Fruit fly (Drosophila melanogaster) whole organism, prepupa: ENCODE measurements around the gene Sfxn2.

Experiments used
- Blimp-1 ChIP-seq: fragments of 200-800 bp; sonication (Bioruptor generic); optimal IDR thresholded peaks from 3 replicates; lab custom pipeline; 2017; ENCODE audit warnings: missing biosample characterization, missing genetic modification characterization, mild to moderate bottlenecking, moderate library complexity, missing genetic modification reagents
- CG10631 ChIP-seq: fragments of 200-800 bp; sonication (Bioruptor generic); optimal IDR thresholded peaks from 2 replicates; lab custom pipeline; 2016; ENCODE audit warnings: missing biosample characterization, missing genetic modification characterization
- CG10669 ChIP-seq: fragments of 200-800 bp; sonication (Bioruptor generic); optimal IDR thresholded peaks from 3 replicates; lab custom pipeline; 2018; ENCODE audit warnings: missing biosample characterization, mild to moderate bottlenecking, missing genetic modification characterization, moderate library complexity
- CG11294 ChIP-seq: fragments of 200-800 bp; sonication (Bioruptor generic); IDR thresholded peaks from 2 replicates; pipeline ENCODE4 v1.3.6; 2022; ENCODE audit warnings: missing biosample characterization, missing genetic modification characterization
- CG11762 ChIP-seq: fragments of 200-800 bp; sonication (Bioruptor generic); optimal IDR thresholded peaks from 3 replicates; lab custom pipeline; 2016; ENCODE audit warnings: missing biosample characterization, missing genetic modification characterization; ENCODE audit not compliant: insufficient read depth
- CG11902 ChIP-seq: fragments of 200-800 bp; sonication (Bioruptor generic); optimal IDR thresholded peaks from 3 replicates; lab custom pipeline; 2016; ENCODE audit warnings: missing biosample characterization, missing genetic modification characterization
- CG15336 ChIP-seq: fragments of 200-800 bp; sonication (Bioruptor generic); IDR thresholded peaks from 2 replicates; pipeline ENCODE4 v1.3.6; 2022; ENCODE audit warnings: missing biosample characterization, missing genetic modification characterization
- CG1621 ChIP-seq: fragments of 200-800 bp; sonication (Bioruptor generic); optimal IDR thresholded peaks from 3 replicates; lab custom pipeline; 2018; ENCODE audit warnings: missing biosample characterization, mild to moderate bottlenecking, missing genetic modification characterization
- CG16779 ChIP-seq: fragments of 200-800 bp; sonication (Bioruptor generic); optimal IDR thresholded peaks from 3 replicates; lab custom pipeline; 2017; ENCODE audit warnings: missing biosample characterization, mild to moderate bottlenecking, missing genetic modification characterization
- CG3032 ChIP-seq: fragments of 200-800 bp; optimal IDR thresholded peaks from 2 replicates; lab custom pipeline; 2019; ENCODE audit warnings: missing biosample characterization, mild to moderate bottlenecking, missing genetic modification characterization, moderate library complexity
- CG31627 ChIP-seq: fragments of 200-800 bp; sonication (Bioruptor generic); optimal IDR thresholded peaks from 3 replicates; lab custom pipeline; 2016; ENCODE audit warnings: missing biosample characterization, missing genetic modification characterization
- CG32006 ChIP-seq: fragments of 200-800 bp; sonication (Bioruptor generic); optimal IDR thresholded peaks from 3 replicates; lab custom pipeline; 2017; ENCODE audit warnings: missing biosample characterization, mild to moderate bottlenecking, missing genetic modification characterization
- CG3919 ChIP-seq: fragments of 200-800 bp; sonication (Bioruptor generic); optimal IDR thresholded peaks from 3 replicates; lab custom pipeline; 2016; ENCODE audit warnings: missing biosample characterization, missing genetic modification characterization
- CG4318 ChIP-seq: fragments of 200-800 bp; sonication (Bioruptor generic); optimal IDR thresholded peaks from 3 replicates; lab custom pipeline; 2017; ENCODE audit warnings: missing biosample characterization, mild to moderate bottlenecking, missing genetic modification characterization
- CG6163 ChIP-seq: fragments of 200-800 bp; sonication (Bioruptor generic); IDR thresholded peaks from 3 replicates; pipeline ENCODE4 v1.3.6; 2022; ENCODE audit warnings: missing biosample characterization, missing genetic modification characterization
- CG6808 ChIP-seq: fragments of 200-800 bp; sonication (Bioruptor generic); optimal IDR thresholded peaks from 3 replicates; lab custom pipeline; 2017; ENCODE audit warnings: missing biosample characterization, missing genetic modification characterization, mild to moderate bottlenecking, moderate library complexity, missing genetic modification reagents
- CG6854 ChIP-seq: fragments of 200-800 bp; sonication (Bioruptor generic); optimal IDR thresholded peaks from 2 replicates; lab custom pipeline; 2017; ENCODE audit warnings: missing biosample characterization, mild to moderate bottlenecking, missing genetic modification characterization
- CG7368 ChIP-seq: fragments of 200-800 bp; sonication (Bioruptor generic); optimal IDR thresholded peaks from 3 replicates; lab custom pipeline; 2016; ENCODE audit warnings: missing biosample characterization, missing genetic modification characterization
- CG8119 ChIP-seq: fragments of 200-800 bp; sonication (Bioruptor generic); IDR thresholded peaks from 3 replicates; pipeline ENCODE4 v1.3.6; 2022; ENCODE audit warnings: missing biosample characterization, missing genetic modification characterization
- CG8319 ChIP-seq: fragments of 200-800 bp; sonication (Bioruptor generic); optimal IDR thresholded peaks from 3 replicates; lab custom pipeline; 2016; ENCODE audit warnings: missing biosample characterization, missing genetic modification characterization
- CG8632 ChIP-seq: fragments of 200-800 bp; sonication (Bioruptor generic); optimal IDR thresholded peaks from 3 replicates; lab custom pipeline; 2016; ENCODE audit warnings: missing biosample characterization, missing genetic modification characterization
- Eip75B ChIP-seq: fragments of 200-800 bp; sonication (Bioruptor generic); optimal IDR thresholded peaks from 3 replicates; lab custom pipeline; 2016; ENCODE audit warnings: missing biosample characterization, missing genetic modification characterization
- Eip78C ChIP-seq: fragments of 200-800 bp; sonication (Bioruptor generic); peaks from one replicate; lab custom pipeline; 2016; ENCODE audit warnings: missing biosample characterization, missing genetic modification characterization
- Eip93F ChIP-seq: fragments of 200-800 bp; sonication (Bioruptor generic); optimal IDR thresholded peaks from 2 replicates; lab custom pipeline; 2016; ENCODE audit warnings: missing biosample characterization, mild to moderate bottlenecking, missing genetic modification characterization
- Ets21C ChIP-seq: fragments of 200-800 bp; sonication (Bioruptor generic); optimal IDR thresholded peaks from 3 replicates; lab custom pipeline; 2016; ENCODE audit warnings: missing biosample characterization, missing genetic modification characterization
- Gug ChIP-seq: fragments of 200-800 bp; sonication (Bioruptor generic); IDR thresholded peaks from 2 replicates; pipeline ENCODE4 v1.3.6; 2022; ENCODE audit warnings: missing biosample characterization, missing genetic modification characterization
- Hr38 ChIP-seq: sonication (Bioruptor generic); optimal IDR thresholded peaks from 2 replicates; lab custom pipeline; 2016; ENCODE audit warnings: missing biosample characterization, missing genetic modification characterization
- Hr39 ChIP-seq: fragments of 200-800 bp; sonication (Bioruptor generic); optimal IDR thresholded peaks from 2 replicates; lab custom pipeline; 2016; ENCODE audit warnings: missing biosample characterization, missing genetic modification characterization
- Hr4 ChIP-seq: fragments of 200-800 bp; sonication (Bioruptor generic); optimal IDR thresholded peaks from 3 replicates; lab custom pipeline; 2016; ENCODE audit warnings: missing biosample characterization, missing genetic modification characterization
- Lpt ChIP-seq: fragments of 200-800 bp; sonication (Bioruptor generic); optimal IDR thresholded peaks from 3 replicates; lab custom pipeline; 2016; ENCODE audit warnings: missing biosample characterization, missing genetic modification characterization
- Met ChIP-seq: fragments of 200-800 bp; sonication (Bioruptor generic); optimal IDR thresholded peaks from 3 replicates; lab custom pipeline; 2016; ENCODE audit warnings: missing biosample characterization, missing genetic modification characterization
- OdsH ChIP-seq: fragments of 200-800 bp; sonication (Bioruptor generic); optimal IDR thresholded peaks from 3 replicates; lab custom pipeline; 2016; ENCODE audit warnings: missing biosample characterization, missing genetic modification characterization
- Sox102F ChIP-seq: fragments of 200-800 bp; sonication (Bioruptor generic); optimal IDR thresholded peaks from 2 replicates; lab custom pipeline; 2016; ENCODE audit warnings: missing biosample characterization, mild to moderate bottlenecking, missing genetic modification characterization
- Sox15 ChIP-seq: fragments of 200-800 bp; sonication (Bioruptor generic); optimal IDR thresholded peaks from 3 replicates; lab custom pipeline; 2016; ENCODE audit warnings: missing biosample characterization, missing genetic modification characterization
- achi ChIP-seq: fragments of 200-800 bp; sonication (Bioruptor generic); optimal IDR thresholded peaks from 3 replicates; lab custom pipeline; 2016; ENCODE audit warnings: missing biosample characterization, missing genetic modification characterization
- acj6 ChIP-seq: fragments of 200-800 bp; sonication (Bioruptor generic); optimal IDR thresholded peaks from 3 replicates; lab custom pipeline; 2016; ENCODE audit warnings: missing biosample characterization, missing genetic modification characterization
- cyc ChIP-seq: fragments of 200-800 bp; sonication (Bioruptor generic); optimal IDR thresholded peaks from 3 replicates; lab custom pipeline; 2016; ENCODE audit warnings: missing biosample characterization, missing genetic modification characterization
- dac ChIP-seq: fragments of 200-800 bp; sonication (Bioruptor generic); optimal IDR thresholded peaks from 2 replicates; lab custom pipeline; 2017; ENCODE audit warnings: missing biosample characterization, mild to moderate bottlenecking, missing genetic modification characterization
- dsx ChIP-seq: fragments of 200-800 bp; optimal IDR thresholded peaks from 3 replicates; lab custom pipeline; 2019; ENCODE audit warnings: missing biosample characterization, mild to moderate bottlenecking, missing genetic modification characterization, moderate library complexity; ENCODE audit not compliant: poor library complexity, severe bottlenecking
- eg ChIP-seq: fragments of 200-800 bp; sonication (Bioruptor generic); IDR thresholded peaks from 3 replicates; pipeline ENCODE4 v1.3.6; 2022; ENCODE audit warnings: missing biosample characterization, missing genetic modification characterization
- esn ChIP-seq: fragments of 200-800 bp; sonication (Bioruptor generic); optimal IDR thresholded peaks from 2 replicates; lab custom pipeline; 2016; ENCODE audit warnings: missing biosample characterization, mild to moderate bottlenecking, missing genetic modification characterization, moderate library complexity
- fd59A ChIP-seq: fragments of 200-800 bp; sonication (Bioruptor generic); optimal IDR thresholded peaks from 2 replicates; lab custom pipeline; 2017; ENCODE audit warnings: missing biosample characterization, mild to moderate bottlenecking, missing genetic modification characterization, missing genetic modification reagents
- salr ChIP-seq, 2 experiments: fragments of 200-800 bp; sonication (Bioruptor generic); optimal IDR thresholded peaks; 3 replicates each; lab custom pipeline; 2016 to 2018; ENCODE audit warnings: missing biosample characterization in 2 of 2, missing genetic modification characterization in 2 of 2, mild to moderate bottlenecking in 1 of 2
- spab ChIP-seq: fragments of 200-800 bp; sonication (Bioruptor generic); optimal IDR thresholded peaks from 2 replicates; lab custom pipeline; 2017; ENCODE audit warnings: missing biosample characterization, mild to moderate bottlenecking, missing genetic modification characterization, missing genetic modification reagents
- svp ChIP-seq: fragments of 200-800 bp; sonication (Bioruptor generic); peaks from one replicate; lab custom pipeline; 2016; ENCODE audit warnings: missing biosample characterization, missing genetic modification characterization
- vri ChIP-seq: fragments of 200-800 bp; sonication (Bioruptor generic); optimal IDR thresholded peaks from 3 replicates; lab custom pipeline; 2016; ENCODE audit warnings: missing biosample characterization, mild to moderate bottlenecking, missing genetic modification characterization

The Sfxn2 gene

DNA sequence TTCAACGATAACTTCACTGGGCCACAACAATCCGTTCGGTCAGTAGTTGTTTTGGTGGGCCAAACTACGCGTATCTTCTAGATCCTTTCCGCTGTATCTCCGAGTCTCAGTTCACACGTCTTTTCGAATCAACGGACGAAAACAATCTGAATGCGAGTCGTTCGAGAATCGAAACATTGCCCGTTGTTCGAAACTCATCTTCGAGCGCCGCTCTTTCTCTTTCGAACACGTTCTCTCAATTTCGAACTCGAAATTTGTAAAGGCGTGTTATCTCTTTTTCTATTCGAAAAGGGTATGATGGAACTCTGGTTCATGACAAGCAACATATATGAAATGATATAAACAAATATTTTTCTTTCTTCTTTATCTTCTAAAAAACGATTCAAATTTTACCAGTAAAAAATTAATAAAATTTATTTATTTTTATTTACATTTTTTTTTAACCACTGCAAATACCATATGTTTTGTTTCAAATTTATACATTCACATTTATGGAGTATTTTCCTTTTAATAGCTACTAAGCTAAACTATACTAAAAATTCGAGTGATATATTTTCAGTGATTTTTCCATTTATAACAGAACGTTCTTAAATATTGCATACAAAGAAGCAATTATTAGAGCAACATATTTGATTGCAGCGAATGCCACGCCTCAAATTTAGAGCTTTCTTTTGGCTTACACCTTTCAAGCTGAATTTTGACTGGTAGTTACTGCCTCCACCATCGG is 17.5 kb upstream of the Sfxn2 start, which contains the start of gene nkd (continued):
- TF ChIP-seq cyc (GFP tag; lab: Kevin White, UChicago) (peak; percentile 69), vri (peak; percentile 56), CG8319 (peak; percentile 63), Lpt (GFP tag; lab: Kevin White, UChicago) (peak; percentile 39), CG8632 (GFP tag; lab: Kevin White, UChicago) (peak; percentile 90), CG3032 (tag; lab: Kevin White, UChicago) (peak; percentile 80), dac (GFP tag; lab: Kevin White, UChicago) (peak; percentile 10), CG10669 (GFP tag; lab: Kevin White, UChicago) (peak; percentile 66), CG6163 (GFP tag; lab: Robert Waterston, UW) (peak; percentile 90), CG15336 (GFP tag; lab: Robert Waterston, UW) (peak; percentile 92), Sox102F (GFP tag; lab: Kevin White, UChicago) (peak; percentile 78), CG7368 (GFP tag; lab: Kevin White, UChicago) (peak; percentile 79), Ets21C (GFP tag; lab: Kevin White, UChicago) (peak; percentile 63), dsx (GFP tag; lab: Kevin White, UChicago) (peak; percentile 79), Eip75B (GFP tag; lab: Kevin White, UChicago) (peak; percentile 44), CG3919 (GFP tag; lab: Kevin White, UChicago) (peak; percentile 78), acj6 (GFP tag; lab: Kevin White, UChicago) (peak; percentile 82), Eip93F (GFP tag; lab: Kevin White, UChicago) (peak; percentile 54), CG6854 (peak; percentile 67), Gug (GFP tag; lab: Robert Waterston, UW) (peak; percentile 67), CG10631 (GFP tag; lab: Kevin White, UChicago) (peak; percentile 79), Blimp-1 (GFP tag; lab: Kevin White, UChicago) (no peak), fd59A (GFP tag; lab: Kevin White, UChicago) (no peak), Eip78C (GFP tag; lab: Kevin White, UChicago) (peak; percentile 96), CG11762 (GFP tag; lab: Kevin White, UChicago) (peak; percentile 61), CG8119 (GFP tag; lab: Robert Waterston, UW) (peak; percentile 87), svp (GFP tag; lab: Kevin White, UChicago) (peak; percentile 91), Hr38 (GFP tag; lab: Kevin White, UChicago) (no peak), eg (peak; percentile 95), CG4318 (peak; percentile 33), esn (GFP tag; lab: Kevin White, UChicago) (peak; percentile 90)

dm6 chr3L:19046389-19047042 is 16.4 kb upstream of the Sfxn2 start:
- no peak for TF ChIP-seq Hr4 (GFP tag; lab: Kevin White, UChicago)
- peak; percentile 60 for TF ChIP-seq Ets21C (GFP tag; lab: Kevin White, UChicago)
- peak; percentile 28 for TF ChIP-seq CG11762 (GFP tag; lab: Kevin White, UChicago)
- TF ChIP-seq CG10669 (GFP tag; lab: Kevin White, UChicago): peak; percentile 56
- TF ChIP-seq Eip78C (GFP tag; lab: Kevin White, UChicago): peak; percentile 92
- peak in 1 of 2 experiments; percentile 44 for TF ChIP-seq salr (GFP tag; optimal IDR thresholded peaks at IDR 0.05; lab: Kevin White, UChicago)
- TF ChIP-seq cyc (GFP tag; lab: Kevin White, UChicago): peak; percentile 83
- peak; percentile 67 for TF ChIP-seq Hr39
- TF ChIP-seq CG1621 (tag; lab: Kevin White, UChicago): no peak
- peak; percentile 69 for TF ChIP-seq CG31627 (GFP tag; lab: Kevin White, UChicago)
- TF ChIP-seq OdsH (GFP tag; lab: Kevin White, UChicago): peak; percentile 51
- TF ChIP-seq CG6808 (GFP tag; lab: Kevin White, UChicago): peak; percentile 66
- TF ChIP-seq Sox15: peak; percentile 59
- peak; percentile 48 for TF ChIP-seq CG11902 (GFP tag; lab: Kevin White, UChicago)
- TF ChIP-seq esn (GFP tag; lab: Kevin White, UChicago): peak; percentile 93
- TF ChIP-seq CG11294: no peak
- TF ChIP-seq CG32006 (GFP tag; lab: Kevin White, UChicago): peak; percentile 31
- 0 out of 3 replicates have a peak, but pooled peaks have one; percentile 18 for TF ChIP-seq CG8119 (GFP tag; lab: Robert Waterston, UW)
- peak; percentile 74 for TF ChIP-seq Eip75B (GFP tag; lab: Kevin White, UChicago)
- peak; percentile 72 for TF ChIP-seq Sox102F (GFP tag; lab: Kevin White, UChicago)
- TF ChIP-seq vri: peak; percentile 59
- TF ChIP-seq Met (GFP tag; lab: Kevin White, UChicago): peak; percentile 90
- peak; percentile 40 for TF ChIP-seq CG16779 (tag; lab: Kevin White, UChicago)
- peak; percentile 63 for TF ChIP-seq spab (GFP tag; lab: Kevin White, UChicago)
- peak; percentile 66 for TF ChIP-seq achi (GFP tag; lab: Kevin White, UChicago)
- TF ChIP-seq dac (GFP tag; lab: Kevin White, UChicago): no peak
